Fruit fly (Drosophila melanogaster) whole organism: ENCODE measurements around the gene swm.

Source experiments
- CG8478 ChIP-seq: fragments of >200 bp; optimal IDR thresholded peaks from 2 replicates; lab custom pipeline; 2018; ENCODE audit warnings: inconsistent platforms
- EcR ChIP-seq, 2 experiments: fragments of >200 bp; optimal IDR thresholded peaks; 2 replicates each; lab custom pipeline; 2017; ENCODE audit warnings: missing biosample characterization in 2 of 2, missing genetic modification characterization in 2 of 2, missing genetic modification reagents in 2 of 2
- pan ChIP-seq: fragments of >200 bp; optimal IDR thresholded peaks from 2 replicates; lab custom pipeline; 2017
- psq ChIP-seq: fragments of >200 bp; optimal IDR thresholded peaks from 2 replicates; lab custom pipeline; 2017
- usp ChIP-seq: fragments of >200 bp; optimal IDR thresholded peaks from 2 replicates; lab custom pipeline; 2017; ENCODE audit warnings: missing biosample characterization, missing genetic modification characterization, mixed read lengths

DNA sequence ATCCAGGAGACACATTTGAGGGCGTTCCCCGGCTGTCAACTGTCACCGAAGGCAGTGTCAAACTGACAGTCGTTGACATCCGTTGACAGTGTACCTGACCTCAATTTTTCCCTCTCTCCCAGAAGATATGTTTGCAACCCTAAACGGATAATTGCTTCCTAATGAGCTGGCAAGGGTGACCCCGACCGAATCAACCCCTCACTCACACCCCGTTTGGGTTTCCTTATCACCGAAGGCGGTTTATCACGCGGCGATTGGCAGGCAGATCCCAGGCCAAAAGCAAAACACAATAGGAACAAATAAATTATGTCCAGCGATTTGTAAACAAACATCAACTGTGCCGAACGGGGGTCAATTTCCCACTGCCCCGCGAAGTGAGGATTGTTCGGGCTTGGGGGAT is 33.6 kb upstream of the swm start:
- no peak for TF ChIP-seq usp
- TF ChIP-seq psq (lab: Kevin White, UChicago): no peak
- no peak for TF ChIP-seq pan (lab: Kevin White, UChicago)
- no peak for TF ChIP-seq EcR (GFP tag; optimal IDR thresholded peaks at IDR 0.05; lab: Kevin White, UChicago)
- TF ChIP-seq CG8478 (lab: Kevin White, UChicago): no peak
